Worm (Caenorhabditis elegans): Measurements from ENCODE around the gene W05H7.1.

W05H7.1 gene

ce11 chrX:1453770-1454169 lies 3.2 kb downstream of the W05H7.1 start, which contains the start of gene cebp-1:
Gene cebp-1, minus strand, starts transcription at chrX:1453868.
- TF ChIP-seq mef-2 (tag; optimal IDR thresholded peaks at IDR 0.05) (peak; percentile 59), nhr-11 (tag; optimal IDR thresholded peaks at IDR 0.05) (no peak), fkh-4 (tag; optimal IDR thresholded peaks at IDR 0.05; ENCODE audit: borderline replicate concordance) (no peak), zag-1 (tag; optimal IDR thresholded peaks at IDR 0.05) (no peak), nhr-237 (tag; optimal IDR thresholded peaks at IDR 0.05) (no peak), pag-3 (tag; optimal IDR thresholded peaks at IDR 0.05; ENCODE audit: borderline replicate concordance, insufficient read depth) (no peak), zip-4 (GFP tag; optimal IDR thresholded peaks at IDR 0.05) (no peak), xbp-1 (tag; optimal IDR thresholded peaks at IDR 0.05) (no peak), ets-5 (GFP tag; IDR thresholded peaks at IDR 0.05) (no peak), aha-1 (tag; optimal IDR thresholded peaks at IDR 0.05) (no peak), blmp-1 (tag; optimal IDR thresholded peaks at IDR 0.05) (peak; percentile 89), tlp-1 (tag; optimal IDR thresholded peaks at IDR 0.05) (no peak), nhr-19 (GFP tag; conservative IDR thresholded peaks at IDR 0.05) (0 out of 2 replicates have a peak, but pooled peaks have one; percentile 2), lin-39 (tag; optimal IDR thresholded peaks at IDR 0.05) (no peak), vab-15 (tag; optimal IDR thresholded peaks at IDR 0.05) (no peak), rnt-1 (tag; optimal IDR thresholded peaks at IDR 0.05) (peak; percentile 10), unc-86 (tag; optimal IDR thresholded peaks at IDR 0.05) (no peak), ceh-8 (GFP tag; optimal IDR thresholded peaks at IDR 0.05) (no peak), aly-2 (tag; optimal IDR thresholded peaks at IDR 0.05) (no peak), lin-35 (GFP tag; optimal IDR thresholded peaks at IDR 0.05) (peak in 1 of 2 experiments; percentile 0), C16A3.4 (tag; optimal IDR thresholded peaks at IDR 0.05) (no peak), ztf-4 (tag; optimal IDR thresholded peaks at IDR 0.05) (peak; percentile 22), ceh-82 (tag; optimal IDR thresholded peaks at IDR 0.05) (no peak), efl-1 (optimal IDR thresholded peaks at IDR 0.05) (no peak), efl-1 (GFP tag; optimal IDR thresholded peaks at IDR 0.05 in 1 of 2) (peak in 1 of 2 experiments; percentile 69), nhr-71 (tag; optimal IDR thresholded peaks at IDR 0.05) (peak; percentile 19), mdl-1 (tag; optimal IDR thresholded peaks at IDR 0.05) (no peak), elt-2 (tag; optimal IDR thresholded peaks at IDR 0.05) (peak; percentile 21), mep-1 (tag; optimal IDR thresholded peaks at IDR 0.05) (peak; percentile 46), skn-1 (tag; optimal IDR thresholded peaks at IDR 0.05) (peak; percentile 39)

ce11 chrX:1454385-1454784 lies 3.8 kb downstream of the W05H7.1 start:
- peak; percentile 96 for TF ChIP-seq fkh-8 (tag; optimal IDR thresholded peaks at IDR 0.05)
- peak; percentile 73 for TF ChIP-seq sox-4 (tag; optimal IDR thresholded peaks at IDR 0.05)
- TF ChIP-seq rnt-1 (tag; optimal IDR thresholded peaks at IDR 0.05): peak; percentile 78
- TF ChIP-seq jun-1 (tag; optimal IDR thresholded peaks at IDR 0.05): peak; percentile 100
- no peak for TF ChIP-seq ets-5 (GFP tag; IDR thresholded peaks at IDR 0.05)
- TF ChIP-seq nhr-77 (tag; optimal IDR thresholded peaks at IDR 0.05): peak; percentile 67
- no peak for TF ChIP-seq unc-62 (GFP tag; optimal IDR thresholded peaks at IDR 0.05)
- TF ChIP-seq tbx-2 (tag; optimal IDR thresholded peaks at IDR 0.05): peak; percentile 87
- no peak for TF ChIP-seq nhr-12 (tag; optimal IDR thresholded peaks at IDR 0.05)
- TF ChIP-seq unc-30 (tag; optimal IDR thresholded peaks at IDR 0.05): no peak
- TF ChIP-seq ceh-88 (GFP tag; IDR thresholded peaks at IDR 0.05): peak; percentile 25; the same call in 1 of the 2 replicates
- TF ChIP-seq unc-86 (tag; optimal IDR thresholded peaks at IDR 0.05): peak; percentile 78
- TF ChIP-seq ama-1 (optimal IDR thresholded peaks at IDR 0.05): no peak
- TF ChIP-seq irx-1 (tag; optimal IDR thresholded peaks at IDR 0.05): peak; percentile 64
- TF ChIP-seq hlh-17 (GFP tag; optimal IDR thresholded peaks at IDR 0.05; ENCODE audit: borderline replicate concordance): no peak
- TF ChIP-seq egl-27 (tag; optimal IDR thresholded peaks at IDR 0.05): peak; percentile 55 to 81
- peak; percentile 76 for TF ChIP-seq ztf-4 (tag; optimal IDR thresholded peaks at IDR 0.05)
- TF ChIP-seq hlh-4 (tag; optimal IDR thresholded peaks at IDR 0.05): no peak
- no peak for TF ChIP-seq ces-1 (GFP tag; optimal IDR thresholded peaks at IDR 0.05)
- TF ChIP-seq grh-1 (GFP tag; IDR thresholded peaks at IDR 0.05): peak; percentile 86
- TF ChIP-seq snu-23 (GFP tag; optimal IDR thresholded peaks at IDR 0.05): peak; percentile 94
- peak; percentile 79 for TF ChIP-seq nhr-237 (tag; optimal IDR thresholded peaks at IDR 0.05)
- peak; percentile 84 for TF ChIP-seq nhr-90 (tag; optimal IDR thresholded peaks at IDR 0.05; ENCODE audit: poor library complexity)
- TF ChIP-seq blmp-1 (tag; optimal IDR thresholded peaks at IDR 0.05): peak; percentile 66
- peak; percentile 78 for TF ChIP-seq pqm-1 (tag; optimal IDR thresholded peaks at IDR 0.05)
- TF ChIP-seq sptf-1 (tag; optimal IDR thresholded peaks at IDR 0.05): no peak
- TF ChIP-seq xbp-1 (tag; optimal IDR thresholded peaks at IDR 0.05): peak; percentile 90
- TF ChIP-seq ztf-11 (tag; optimal IDR thresholded peaks at IDR 0.05): peak in 1 of 2 experiments; percentile 64
- peak; percentile 67 for TF ChIP-seq dsc-1 (tag; optimal IDR thresholded peaks at IDR 0.05)
- peak; percentile 90 for TF ChIP-seq nhr-47 (tag; optimal IDR thresholded peaks at IDR 0.05)

Measured in whole organism, L1 larva.